Fruit fly (Drosophila melanogaster) whole organism, embryonic: ENCODE results near the gene PGAP2.

ENCODE experiments used
- CG7928 ChIP-seq: fragments of 200-800 bp; sonication (Bioruptor generic); optimal IDR thresholded peaks from 2 replicates; lab custom pipeline; 2017; ENCODE audit warnings: missing biosample characterization, mild to moderate bottlenecking, missing genetic modification characterization
- Kr ChIP-seq: fragments of 200-800 bp; sonication (Bioruptor generic); optimal IDR thresholded peaks from 2 replicates; lab custom pipeline; 2017; ENCODE audit warnings: missing biosample characterization, mild to moderate bottlenecking, missing genetic modification characterization
- MTF-1 ChIP-seq: fragments of 200-800 bp; sonication (Bioruptor generic); optimal IDR thresholded peaks from 2 replicates; lab custom pipeline; 2018; ENCODE audit warnings: missing biosample characterization, mild to moderate bottlenecking, missing genetic modification characterization, borderline replicate concordance
- Myb ChIP-seq: fragments of 200-800 bp; sonication (Bioruptor generic); optimal IDR thresholded peaks from 2 replicates; lab custom pipeline; 2016; ENCODE audit warnings: missing biosample characterization, missing genetic modification characterization
- ab ChIP-seq: fragments of 200-800 bp; sonication (Bioruptor generic); optimal IDR thresholded peaks from 2 replicates; lab custom pipeline; 2016; ENCODE audit warnings: missing biosample characterization, missing genetic modification characterization
- al ChIP-seq: fragments of 200-800 bp; sonication (Bioruptor generic); IDR thresholded peaks from 2 replicates; pipeline ENCODE4 v1.3.6; 2022; ENCODE audit warnings: missing biosample characterization, missing genetic modification characterization
- grn ChIP-seq: fragments of 200-800 bp; sonication (Bioruptor generic); optimal IDR thresholded peaks from 3 replicates; lab custom pipeline; 2017; ENCODE audit warnings: missing biosample characterization, missing genetic modification characterization

DNA sequence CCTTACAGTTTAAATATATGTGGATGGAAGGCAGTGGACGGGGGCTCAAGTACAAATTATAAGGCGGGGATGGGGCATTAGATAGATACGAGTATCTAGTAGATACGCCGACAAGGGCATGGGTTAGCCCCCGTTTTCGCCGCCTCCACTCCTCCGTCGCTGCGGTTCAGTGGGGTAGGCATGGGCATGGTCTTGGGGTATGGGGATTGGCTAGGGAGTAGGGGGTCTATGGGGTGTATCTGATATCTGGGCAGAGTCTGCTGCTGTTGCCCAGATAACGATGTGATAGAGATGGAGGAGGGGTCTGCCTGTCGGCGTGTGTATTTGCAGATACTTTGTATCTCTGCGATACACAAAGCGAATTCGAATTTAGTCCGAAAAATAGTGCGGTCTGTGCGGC, 29.3 kb downstream of the PGAP2 start:
- TF ChIP-seq CG7928 (GFP tag; lab: Kevin White, UChicago) (no peak), al (GFP tag; lab: Robert Waterston, UW) (no peak), grn (no peak), ab (GFP tag; lab: Kevin White, UChicago) (no peak), MTF-1 (GFP tag; lab: Kevin White, UChicago) (no peak), Kr (GFP tag; lab: Kevin White, UChicago) (no peak), Myb (GFP tag; lab: Kevin White, UChicago) (no peak)
